Fruit fly (Drosophila melanogaster): ENCODE data around the gene CG46310.

- TF ChIP-seq insv (optimal IDR thresholded peaks at IDR 0.05) (no peak), h (optimal IDR thresholded peaks at IDR 0.05) (no peak), Sin3A (optimal IDR thresholded peaks at IDR 0.05) (no peak), ttk (optimal IDR thresholded peaks at IDR 0.05) (no peak), Myc (optimal IDR thresholded peaks at IDR 0.05) (no peak)
Measured at dm6 chr3R:23171867-23172266, 1.8 kb upstream of the CG46310 start.

Data from Kc167 (cell line).